Worm (Caenorhabditis elegans) whole organism, L1 larva: Measurements from ENCODE around the gene myrf-2.

Source experiments
- aha-1 ChIP-seq: fragments of 150-350 bp; optimal IDR thresholded peaks from 2 replicates; lab custom pipeline; 2014; ENCODE audit warnings: missing biosample characterization, missing genetic modification characterization
- blmp-1 ChIP-seq: fragments of 150-350 bp; optimal IDR thresholded peaks from 2 replicates; lab custom pipeline; 2014; ENCODE audit warnings: missing biosample characterization, missing genetic modification characterization
- ceh-63 ChIP-seq: fragments of 200-800 bp; sonication (Bioruptor generic); optimal IDR thresholded peaks from 2 replicates; lab custom pipeline; 2018; ENCODE audit warnings: mild to moderate bottlenecking, missing genetic modification characterization, missing compliant biosample characterization
- ceh-88 ChIP-seq: fragments of 200-800 bp; sonication (Bioruptor generic); IDR thresholded peaks from 2 replicates; pipeline ENCODE4 v1.3.6; 2022; ENCODE audit warnings: missing genetic modification characterization, missing compliant biosample characterization
- dsc-1 ChIP-seq: sonication (generic microtip); optimal IDR thresholded peaks from 2 replicates; lab custom pipeline; 2016; ENCODE audit warnings: mild to moderate bottlenecking, missing genetic modification characterization, missing compliant biosample characterization
- elt-3 ChIP-seq, 6 experiments: fragments of 150-350 bp in 1 of 6; sonication (generic microtip); optimal IDR thresholded peaks; 2 replicates each; lab custom pipeline; 2017 to 2018; ENCODE audit warnings: missing biosample characterization in 6 of 6, missing genetic modification characterization in 6 of 6, inconsistent platforms in 1 of 6
- fkh-4 ChIP-seq: sonication (generic microtip); optimal IDR thresholded peaks from 2 replicates; lab custom pipeline; 2016; ENCODE audit warnings: missing compliant biosample characterization, missing genetic modification characterization, borderline replicate concordance
- fkh-8 ChIP-seq: sonication (generic microtip); optimal IDR thresholded peaks from 2 replicates; lab custom pipeline; 2016; ENCODE audit warnings: mild to moderate bottlenecking, missing genetic modification characterization, missing compliant biosample characterization
- grh-1 ChIP-seq: fragments of 200-800 bp; sonication (Bioruptor generic); IDR thresholded peaks from 2 replicates; pipeline ENCODE4 v1.3.6; 2022; ENCODE audit warnings: missing genetic modification reagents, missing genetic modification characterization, missing compliant biosample characterization
- hlh-4 ChIP-seq: sonication (generic microtip); optimal IDR thresholded peaks from 2 replicates; lab custom pipeline; 2016; ENCODE audit warnings: mild to moderate bottlenecking, missing genetic modification characterization, missing compliant biosample characterization
- hpl-2 ChIP-seq: fragments of 150-350 bp; optimal IDR thresholded peaks from 2 replicates; lab custom pipeline; 2014; ENCODE audit warnings: missing biosample characterization, missing genetic modification reagents, missing genetic modification characterization
- irx-1 ChIP-seq: sonication (generic microtip); optimal IDR thresholded peaks from 2 replicates; lab custom pipeline; 2016; ENCODE audit warnings: missing genetic modification characterization, missing compliant biosample characterization
- lin-13 ChIP-seq: fragments of 150-350 bp; optimal IDR thresholded peaks from 2 replicates; lab custom pipeline; 2014; ENCODE audit warnings: missing biosample characterization, missing genetic modification reagents, missing genetic modification characterization
- lin-14 ChIP-seq: fragments of 200-800 bp; sonication (Bioruptor generic); optimal IDR thresholded peaks from 2 replicates; lab custom pipeline; 2018; ENCODE audit warnings: mild to moderate bottlenecking, missing genetic modification characterization, moderate library complexity, missing compliant biosample characterization
- lin-35 ChIP-seq, 2 experiments: fragments of 150-350 bp; optimal IDR thresholded peaks; 2 replicates each; lab custom pipeline; 2014; ENCODE audit warnings: missing biosample characterization in 2 of 2, missing genetic modification characterization in 2 of 2, missing genetic modification reagents in 2 of 2
- lir-3 ChIP-seq: sonication (generic microtip); optimal IDR thresholded peaks from 2 replicates; lab custom pipeline; 2016; ENCODE audit warnings: mild to moderate bottlenecking, missing genetic modification characterization, moderate library complexity, missing compliant biosample characterization; ENCODE audit not compliant: poor library complexity
- lsy-2 ChIP-seq, 2 experiments: fragments of 150-350 bp; optimal IDR thresholded peaks; 2 replicates each; lab custom pipeline; 2014; ENCODE audit warnings: missing biosample characterization in 2 of 2, missing genetic modification characterization in 2 of 2
- mdl-1 ChIP-seq, 2 experiments: fragments of 150-350 bp; optimal IDR thresholded peaks; 2 replicates each; lab custom pipeline; 2014 to 2017; ENCODE audit warnings: missing biosample characterization in 2 of 2, missing genetic modification characterization in 2 of 2, inconsistent platforms in 1 of 2
- mef-2 ChIP-seq: fragments of 150-350 bp; optimal IDR thresholded peaks from 2 replicates; lab custom pipeline; 2014; ENCODE audit warnings: missing biosample characterization, missing genetic modification characterization
- mep-1 ChIP-seq: fragments of 150-350 bp; optimal IDR thresholded peaks from 2 replicates; lab custom pipeline; 2014; ENCODE audit warnings: missing biosample characterization, missing genetic modification characterization
- nhr-12 ChIP-seq: sonication (generic microtip); optimal IDR thresholded peaks from 2 replicates; lab custom pipeline; 2017; ENCODE audit warnings: missing biosample characterization, missing genetic modification characterization
- nhr-19 ChIP-seq: fragments of 200-800 bp; sonication (Bioruptor generic); conservative IDR thresholded peaks from 2 replicates; pipeline ENCODE4 v1.3.6; 2022; ENCODE audit warnings: missing genetic modification characterization, missing compliant biosample characterization
- nhr-28 ChIP-seq: fragments of 150-350 bp; optimal IDR thresholded peaks from 2 replicates; lab custom pipeline; 2014; ENCODE audit warnings: missing biosample characterization, missing genetic modification characterization
- nhr-47 ChIP-seq: sonication (generic microtip); optimal IDR thresholded peaks from 2 replicates; lab custom pipeline; 2016; ENCODE audit warnings: mild to moderate bottlenecking, missing genetic modification characterization, moderate library complexity, missing compliant biosample characterization
- nhr-76 ChIP-seq: sonication (generic microtip); optimal IDR thresholded peaks from 2 replicates; lab custom pipeline; 2017; ENCODE audit warnings: missing biosample characterization, missing genetic modification characterization
- nhr-77 ChIP-seq: fragments of 150-350 bp; optimal IDR thresholded peaks from 2 replicates; lab custom pipeline; 2014; ENCODE audit warnings: missing biosample characterization, missing genetic modification characterization
- nhr-84 ChIP-seq: sonication (generic microtip); optimal IDR thresholded peaks from 2 replicates; lab custom pipeline; 2017; ENCODE audit warnings: missing biosample characterization, missing genetic modification characterization
- nhr-90 ChIP-seq: sonication (generic microtip); optimal IDR thresholded peaks from 2 replicates; lab custom pipeline; 2016; ENCODE audit warnings: mild to moderate bottlenecking, missing genetic modification characterization, missing compliant biosample characterization; ENCODE audit not compliant: poor library complexity
- pag-3 ChIP-seq: sonication (generic microtip); optimal IDR thresholded peaks from 2 replicates; lab custom pipeline; 2017; ENCODE audit warnings: missing genetic modification characterization, mild to moderate bottlenecking, missing compliant biosample characterization, antibody characterized with exemption, borderline replicate concordance; ENCODE audit not compliant: insufficient read depth
- pax-3 ChIP-seq: fragments of 200-800 bp; sonication (Bioruptor generic); optimal IDR thresholded peaks from 2 replicates; lab custom pipeline; 2018; ENCODE audit warnings: mild to moderate bottlenecking, missing genetic modification characterization, moderate library complexity, missing compliant biosample characterization
- pqm-1 ChIP-seq: sonication (generic microtip); optimal IDR thresholded peaks from 3 replicates; lab custom pipeline; 2017; ENCODE audit warnings: missing biosample characterization, missing genetic modification characterization
- rnt-1 ChIP-seq: sonication (generic microtip); optimal IDR thresholded peaks from 2 replicates; lab custom pipeline; 2016; ENCODE audit warnings: mild to moderate bottlenecking, missing genetic modification characterization, moderate library complexity, missing compliant biosample characterization
- snu-23 ChIP-seq: sonication (generic microtip); optimal IDR thresholded peaks from 2 replicates; lab custom pipeline; 2016; ENCODE audit warnings: missing genetic modification characterization, missing compliant biosample characterization
- sptf-1 ChIP-seq: fragments of 150-350 bp; optimal IDR thresholded peaks from 2 replicates; lab custom pipeline; 2014; ENCODE audit warnings: missing biosample characterization, missing genetic modification characterization
- unc-30 ChIP-seq: sonication (generic microtip); optimal IDR thresholded peaks from 2 replicates; lab custom pipeline; 2017; ENCODE audit warnings: missing biosample characterization, missing genetic modification characterization
- unc-86 ChIP-seq: sonication (generic microtip); optimal IDR thresholded peaks from 2 replicates; lab custom pipeline; 2016; ENCODE audit warnings: missing genetic modification characterization, missing compliant biosample characterization
- xbp-1 ChIP-seq: sonication (generic microtip); optimal IDR thresholded peaks from 2 replicates; lab custom pipeline; 2016; ENCODE audit warnings: missing genetic modification characterization, missing compliant biosample characterization
- zag-1 ChIP-seq: fragments of 150-350 bp; optimal IDR thresholded peaks from 2 replicates; lab custom pipeline; 2014; ENCODE audit warnings: missing biosample characterization, missing genetic modification characterization

Gene myrf-2

DNA sequence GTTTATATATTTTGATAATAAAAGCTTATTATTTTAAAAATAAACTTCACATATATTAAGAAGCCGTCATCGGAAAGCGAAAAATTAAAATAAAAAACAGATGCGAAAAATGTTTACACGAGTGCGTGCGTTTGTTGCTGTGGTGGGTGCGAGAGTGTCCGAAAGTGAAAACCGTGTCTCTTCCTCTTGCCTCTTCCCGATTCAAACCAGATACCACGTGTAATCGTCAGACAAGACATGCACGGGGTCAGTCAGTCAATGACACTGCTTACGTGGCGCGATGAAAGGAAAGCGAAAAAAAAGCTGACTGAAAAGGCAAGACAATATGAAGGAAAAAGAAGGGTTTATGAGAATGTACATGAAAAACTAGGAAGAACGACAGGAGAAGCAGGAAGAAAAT, 36.7 kb upstream of the myrf-2 start (continued):
- no peak for TF ChIP-seq hpl-2 (GFP tag; lab: Kevin White, UChicago)
- no peak for TF ChIP-seq aha-1 (tag; lab: Kevin White, UChicago)
- no peak for TF ChIP-seq lin-13 (GFP tag; lab: Kevin White, UChicago)
- peak; percentile 79 for TF ChIP-seq dsc-1 (tag; lab: Kevin White, UChicago)
- no peak for TF ChIP-seq ceh-63 (GFP tag; lab: Kevin White, UChicago)
- TF ChIP-seq nhr-12 (tag; lab: Kevin White, UChicago): no peak
- TF ChIP-seq nhr-77 (tag; lab: Kevin White, UChicago): no peak
- no peak for TF ChIP-seq ceh-88
- peak; percentile 41 for TF ChIP-seq mep-1 (tag; lab: Kevin White, UChicago)
- TF ChIP-seq mef-2 (tag; lab: Kevin White, UChicago): no peak
- no peak for TF ChIP-seq zag-1 (tag; lab: Kevin White, UChicago)
- no peak for TF ChIP-seq xbp-1 (tag; lab: Kevin White, UChicago)
- no peak for TF ChIP-seq unc-86 (tag; lab: Kevin White, UChicago)
- TF ChIP-seq sptf-1 (tag; lab: Kevin White, UChicago): no peak
- TF ChIP-seq nhr-28 (tag; lab: Kevin White, UChicago): no peak
- no peak for TF ChIP-seq nhr-19
- TF ChIP-seq irx-1 (tag; lab: Kevin White, UChicago): no peak
- TF ChIP-seq fkh-4 (tag; lab: Kevin White, UChicago): no peak
- TF ChIP-seq fkh-8 (tag; lab: Kevin White, UChicago): no peak
- no peak for TF ChIP-seq rnt-1 (tag; lab: Kevin White, UChicago)
- peak; percentile 34 for TF ChIP-seq snu-23 (GFP tag; lab: Kevin White, UChicago)
- no peak for TF ChIP-seq nhr-76 (tag; lab: Kevin White, UChicago)
- no peak for TF ChIP-seq grh-1 (GFP tag; lab: Robert Waterston, UW)
- TF ChIP-seq nhr-90: no peak
- peak in 1 of 2 experiments; percentile 63 for TF ChIP-seq mdl-1 (tag; optimal IDR thresholded peaks at IDR 0.05; lab: Kevin White, UChicago)
- TF ChIP-seq elt-3 (tag; optimal IDR thresholded peaks at IDR 0.05; lab: Kevin White, UChicago): peak in 1 of 6 experiments; percentile 18
- TF ChIP-seq nhr-47 (tag; lab: Kevin White, UChicago): no peak
- TF ChIP-seq hlh-4: no peak
- no peak for TF ChIP-seq pax-3 (tag; lab: Kevin White, UChicago)
- peak in 1 of 2 experiments; percentile 26 for TF ChIP-seq lin-35 (GFP tag; optimal IDR thresholded peaks at IDR 0.05; lab: Kevin White, UChicago)
- no peak for TF ChIP-seq unc-30 (tag; lab: Kevin White, UChicago)
- TF ChIP-seq lir-3 (tag; lab: Kevin White, UChicago): no peak

DNA sequence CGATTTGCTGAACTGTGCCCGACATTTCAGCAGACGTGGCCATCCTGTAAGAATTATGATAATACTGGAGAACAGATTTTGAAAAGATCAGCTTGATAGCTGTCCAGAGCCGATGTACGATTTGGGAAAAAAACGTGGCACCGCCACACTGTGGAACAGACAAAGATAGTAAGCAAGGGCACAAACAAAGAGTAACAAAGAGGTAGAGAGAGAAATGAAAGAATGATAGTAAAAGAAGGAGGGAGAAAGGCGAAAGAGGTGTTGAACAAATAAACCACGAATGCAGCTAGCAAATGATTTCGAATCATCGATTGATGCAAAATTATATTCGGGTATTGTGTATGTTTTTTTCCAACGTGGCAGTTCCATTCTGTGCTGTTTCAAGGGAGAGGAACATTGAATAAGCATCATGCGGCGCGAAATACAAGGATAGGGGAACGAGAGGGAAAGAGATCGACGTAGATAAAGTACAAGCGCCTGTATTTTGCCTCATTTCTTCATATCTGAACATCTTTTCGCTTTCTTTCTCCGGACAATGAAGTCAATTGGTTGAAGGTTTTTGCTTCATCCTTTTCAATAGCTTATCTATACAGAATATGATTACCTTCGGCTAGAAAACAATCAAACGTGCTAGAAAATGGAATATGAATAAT, 34.0 kb upstream of the myrf-2 start, which contains the start of gene C14H10.3:
Gene C14H10.3 (minus strand): TSS at position 44 of the 653 bp plus-strand sequence.
- TF ChIP-seq pag-3 (no peak), nhr-84 (tag; lab: Kevin White, UChicago) (no peak), blmp-1 (tag; lab: Kevin White, UChicago) (peak; percentile 83), lin-14 (GFP tag; lab: Kevin White, UChicago) (peak; percentile 5)
- TF ChIP-seq, all 84 proteins: peak for 2

- TF ChIP-seq blmp-1 (tag; lab: Kevin White, UChicago) (peak; percentile 13), pqm-1 (no peak), lsy-2 (tag; optimal IDR thresholded peaks at IDR 0.05; lab: Kevin White, UChicago) (no peak)
Observed at ce11 chrX:10227217-10227616, 33.0 kb upstream of the myrf-2 start.
